Fruit fly (Drosophila melanogaster): ENCODE results near the gene CG13606.

dm6 chr3R:24172379-24172778 is at the start of gene CG13606:
- no peak for TF ChIP-seq EcR (GFP tag; optimal IDR thresholded peaks at IDR 0.05)
- no peak for TF ChIP-seq pan (optimal IDR thresholded peaks at IDR 0.05)
- TF ChIP-seq usp (GFP tag; optimal IDR thresholded peaks at IDR 0.05): no peak

Data from whole organism.